Fruit fly (Drosophila melanogaster): Measurements from ENCODE around the gene RpS15Aa.

RpS15Aa gene

dm6 chrX:13312200-13312599, 25.3 kb downstream of the RpS15Aa start (continued):
- peak in 1 of 2 experiments; percentile 51 for TF ChIP-seq salr (GFP tag; optimal IDR thresholded peaks at IDR 0.05)
- TF ChIP-seq CG32006 (GFP tag; optimal IDR thresholded peaks at IDR 0.05): peak; percentile 70
- TF ChIP-seq Sox14 (GFP tag; optimal IDR thresholded peaks at IDR 0.05): peak; percentile 60
- peak; percentile 68 for TF ChIP-seq CG31627 (GFP tag; optimal IDR thresholded peaks at IDR 0.05)
- TF ChIP-seq CG8119 (GFP tag; IDR thresholded peaks at IDR 0.05): peak; percentile 74
- TF ChIP-seq ss (GFP tag; optimal IDR thresholded peaks at IDR 0.05): peak; percentile 64 to 65
- peak; percentile 49 for TF ChIP-seq Ets21C (GFP tag; optimal IDR thresholded peaks at IDR 0.05)
- TF ChIP-seq Blimp-1 (GFP tag; optimal IDR thresholded peaks at IDR 0.05): peak; percentile 33
- TF ChIP-seq CG11294 (GFP tag; IDR thresholded peaks at IDR 0.05): no peak
- no peak for TF ChIP-seq Sox15 (GFP tag; optimal IDR thresholded peaks at IDR 0.05)
- TF ChIP-seq CG16779 (tag; optimal IDR thresholded peaks at IDR 0.05): peak; percentile 16
- peak; percentile 65 for TF ChIP-seq CG10669 (GFP tag; optimal IDR thresholded peaks at IDR 0.05)
- TF ChIP-seq Met (GFP tag; optimal IDR thresholded peaks at IDR 0.05): peak; percentile 76
- TF ChIP-seq CG9139 (GFP tag; optimal IDR thresholded peaks at IDR 0.05): peak; percentile 45
- TF ChIP-seq CG6808 (GFP tag; optimal IDR thresholded peaks at IDR 0.05): peak; percentile 66
- peak; percentile 67 for TF ChIP-seq CG3032 (tag; optimal IDR thresholded peaks at IDR 0.05)
- no peak for TF ChIP-seq fkh (GFP tag; optimal IDR thresholded peaks at IDR 0.05)
- peak; percentile 12 for TF ChIP-seq CG11762 (GFP tag; optimal IDR thresholded peaks at IDR 0.05; ENCODE audit: insufficient read depth)
- TF ChIP-seq fd59A (GFP tag; optimal IDR thresholded peaks at IDR 0.05): peak; percentile 65
- peak; percentile 73 for TF ChIP-seq Sox102F (GFP tag; optimal IDR thresholded peaks at IDR 0.05)
- TF ChIP-seq CG7368 (GFP tag; optimal IDR thresholded peaks at IDR 0.05): peak; percentile 45
- TF ChIP-seq fd85E (GFP tag; optimal IDR thresholded peaks at IDR 0.05): no peak
- TF ChIP-seq CG6276 (GFP tag; optimal IDR thresholded peaks at IDR 0.05): peak; percentile 46
- TF ChIP-seq CG4318 (GFP tag; optimal IDR thresholded peaks at IDR 0.05): peak; percentile 15
- TF ChIP-seq topi (GFP tag; optimal IDR thresholded peaks at IDR 0.05): peak; percentile 77
- peak; percentile 72 for TF ChIP-seq CG15336 (GFP tag; IDR thresholded peaks at IDR 0.05)
- TF ChIP-seq dsx (GFP tag; optimal IDR thresholded peaks at IDR 0.05; ENCODE audit: poor library complexity, severe bottlenecking): peak; percentile 63
- peak; percentile 56 for TF ChIP-seq CG10631 (GFP tag; optimal IDR thresholded peaks at IDR 0.05)

- TF ChIP-seq CG31627 (GFP tag; optimal IDR thresholded peaks at IDR 0.05): no peak
- TF ChIP-seq acj6 (GFP tag; optimal IDR thresholded peaks at IDR 0.05): no peak
- no peak for TF ChIP-seq Eip78C (GFP tag)
- TF ChIP-seq CG3032 (tag; optimal IDR thresholded peaks at IDR 0.05): no peak
- TF ChIP-seq Blimp-1 (GFP tag; optimal IDR thresholded peaks at IDR 0.05): no peak
- TF ChIP-seq Eip93F (GFP tag; optimal IDR thresholded peaks at IDR 0.05): no peak
- no peak for TF ChIP-seq OdsH (GFP tag; optimal IDR thresholded peaks at IDR 0.05)
- no peak for TF ChIP-seq Sox102F (GFP tag; optimal IDR thresholded peaks at IDR 0.05)
- no peak for TF ChIP-seq CG32006 (GFP tag; optimal IDR thresholded peaks at IDR 0.05)
- TF ChIP-seq CG11762 (GFP tag; optimal IDR thresholded peaks at IDR 0.05; ENCODE audit: insufficient read depth): no peak
- TF ChIP-seq svp (GFP tag): peak; percentile 59
- TF ChIP-seq CG6163 (GFP tag; IDR thresholded peaks at IDR 0.05): 0 out of 3 replicates have a peak, but pooled peaks have one; percentile 21
- no peak for TF ChIP-seq CG6276 (GFP tag; optimal IDR thresholded peaks at IDR 0.05)
- no peak for TF ChIP-seq CG4318 (GFP tag; optimal IDR thresholded peaks at IDR 0.05)
- no peak for TF ChIP-seq fd59A (GFP tag; optimal IDR thresholded peaks at IDR 0.05)
- no peak for TF ChIP-seq lz (GFP tag; optimal IDR thresholded peaks at IDR 0.05)
- TF ChIP-seq CG6808 (GFP tag; optimal IDR thresholded peaks at IDR 0.05): no peak
- TF ChIP-seq spab (GFP tag; optimal IDR thresholded peaks at IDR 0.05): no peak
- no peak for TF ChIP-seq Hr4 (GFP tag; optimal IDR thresholded peaks at IDR 0.05)
- TF ChIP-seq eg (GFP tag; IDR thresholded peaks at IDR 0.05): no peak
- TF ChIP-seq CG11294 (GFP tag; IDR thresholded peaks at IDR 0.05): no peak
- TF ChIP-seq vri (GFP tag; optimal IDR thresholded peaks at IDR 0.05): peak; percentile 61
- no peak for TF ChIP-seq Hr39 (GFP tag; optimal IDR thresholded peaks at IDR 0.05)
Measured at dm6 chrX:13310764-13311163, 26.7 kb downstream of the RpS15Aa start.
